Fruit fly (Drosophila melanogaster) whole organism, prepupa: ENCODE measurements around the gene WDR79.
A peak's percentile ranks its signal among the peaks of the same experiment; 100 is the strongest.

ENCODE experiments used
- Blimp-1 ChIP-seq: fragments of 200-800 bp; sonication (Bioruptor generic); optimal IDR thresholded peaks from 3 replicates; lab custom pipeline; 2017; ENCODE audit warnings: missing biosample characterization, missing genetic modification characterization, mild to moderate bottlenecking, moderate library complexity, missing genetic modification reagents
- CG11762 ChIP-seq: fragments of 200-800 bp; sonication (Bioruptor generic); optimal IDR thresholded peaks from 3 replicates; lab custom pipeline; 2016; ENCODE audit warnings: missing biosample characterization, missing genetic modification characterization; ENCODE audit not compliant: insufficient read depth
- CG11902 ChIP-seq: fragments of 200-800 bp; sonication (Bioruptor generic); optimal IDR thresholded peaks from 3 replicates; lab custom pipeline; 2016; ENCODE audit warnings: missing biosample characterization, missing genetic modification characterization
- CG15336 ChIP-seq: fragments of 200-800 bp; sonication (Bioruptor generic); IDR thresholded peaks from 2 replicates; pipeline ENCODE4 v1.3.6; 2022; ENCODE audit warnings: missing biosample characterization, missing genetic modification characterization
- CG3032 ChIP-seq: fragments of 200-800 bp; optimal IDR thresholded peaks from 2 replicates; lab custom pipeline; 2019; ENCODE audit warnings: missing biosample characterization, mild to moderate bottlenecking, missing genetic modification characterization, moderate library complexity
- CG31627 ChIP-seq: fragments of 200-800 bp; sonication (Bioruptor generic); optimal IDR thresholded peaks from 3 replicates; lab custom pipeline; 2016; ENCODE audit warnings: missing biosample characterization, missing genetic modification characterization
- CG32006 ChIP-seq: fragments of 200-800 bp; sonication (Bioruptor generic); optimal IDR thresholded peaks from 3 replicates; lab custom pipeline; 2017; ENCODE audit warnings: missing biosample characterization, mild to moderate bottlenecking, missing genetic modification characterization
- CG4318 ChIP-seq: fragments of 200-800 bp; sonication (Bioruptor generic); optimal IDR thresholded peaks from 3 replicates; lab custom pipeline; 2017; ENCODE audit warnings: missing biosample characterization, mild to moderate bottlenecking, missing genetic modification characterization
- CG6276 ChIP-seq: fragments of 200-800 bp; sonication (Bioruptor generic); optimal IDR thresholded peaks from 2 replicates; lab custom pipeline; 2017; ENCODE audit warnings: missing biosample characterization, mild to moderate bottlenecking, missing genetic modification characterization
- CG6792 ChIP-seq: fragments of 200-800 bp; sonication (Bioruptor generic); optimal IDR thresholded peaks from 3 replicates; lab custom pipeline; 2016; ENCODE audit warnings: missing biosample characterization, missing genetic modification characterization
- CG6854 ChIP-seq: fragments of 200-800 bp; sonication (Bioruptor generic); optimal IDR thresholded peaks from 2 replicates; lab custom pipeline; 2017; ENCODE audit warnings: missing biosample characterization, mild to moderate bottlenecking, missing genetic modification characterization
- CG7368 ChIP-seq: fragments of 200-800 bp; sonication (Bioruptor generic); optimal IDR thresholded peaks from 3 replicates; lab custom pipeline; 2016; ENCODE audit warnings: missing biosample characterization, missing genetic modification characterization
- CG8119 ChIP-seq: fragments of 200-800 bp; sonication (Bioruptor generic); IDR thresholded peaks from 3 replicates; pipeline ENCODE4 v1.3.6; 2022; ENCODE audit warnings: missing biosample characterization, missing genetic modification characterization
- CG8319 ChIP-seq: fragments of 200-800 bp; sonication (Bioruptor generic); optimal IDR thresholded peaks from 3 replicates; lab custom pipeline; 2016; ENCODE audit warnings: missing biosample characterization, missing genetic modification characterization
- CG9139 ChIP-seq: fragments of 200-800 bp; sonication (Bioruptor generic); optimal IDR thresholded peaks from 3 replicates; lab custom pipeline; 2017; ENCODE audit warnings: missing biosample characterization, mild to moderate bottlenecking, missing genetic modification characterization
- Eip78C ChIP-seq: fragments of 200-800 bp; sonication (Bioruptor generic); peaks from one replicate; lab custom pipeline; 2016; ENCODE audit warnings: missing biosample characterization, missing genetic modification characterization
- Ets21C ChIP-seq: fragments of 200-800 bp; sonication (Bioruptor generic); optimal IDR thresholded peaks from 3 replicates; lab custom pipeline; 2016; ENCODE audit warnings: missing biosample characterization, missing genetic modification characterization
- Hr38 ChIP-seq: sonication (Bioruptor generic); optimal IDR thresholded peaks from 2 replicates; lab custom pipeline; 2016; ENCODE audit warnings: missing biosample characterization, missing genetic modification characterization
- Hr39 ChIP-seq: fragments of 200-800 bp; sonication (Bioruptor generic); optimal IDR thresholded peaks from 2 replicates; lab custom pipeline; 2016; ENCODE audit warnings: missing biosample characterization, missing genetic modification characterization
- Hr4 ChIP-seq: fragments of 200-800 bp; sonication (Bioruptor generic); optimal IDR thresholded peaks from 3 replicates; lab custom pipeline; 2016; ENCODE audit warnings: missing biosample characterization, missing genetic modification characterization
- Lpt ChIP-seq: fragments of 200-800 bp; sonication (Bioruptor generic); optimal IDR thresholded peaks from 3 replicates; lab custom pipeline; 2016; ENCODE audit warnings: missing biosample characterization, missing genetic modification characterization
- Met ChIP-seq: fragments of 200-800 bp; sonication (Bioruptor generic); optimal IDR thresholded peaks from 3 replicates; lab custom pipeline; 2016; ENCODE audit warnings: missing biosample characterization, missing genetic modification characterization
- Smox ChIP-seq: fragments of 200-800 bp; sonication (Bioruptor generic); optimal IDR thresholded peaks from 3 replicates; lab custom pipeline; 2016; ENCODE audit warnings: missing biosample characterization, missing genetic modification characterization
- acj6 ChIP-seq: fragments of 200-800 bp; sonication (Bioruptor generic); optimal IDR thresholded peaks from 3 replicates; lab custom pipeline; 2016; ENCODE audit warnings: missing biosample characterization, missing genetic modification characterization
- cyc ChIP-seq: fragments of 200-800 bp; sonication (Bioruptor generic); optimal IDR thresholded peaks from 3 replicates; lab custom pipeline; 2016; ENCODE audit warnings: missing biosample characterization, missing genetic modification characterization
- dsx ChIP-seq: fragments of 200-800 bp; optimal IDR thresholded peaks from 3 replicates; lab custom pipeline; 2019; ENCODE audit warnings: missing biosample characterization, mild to moderate bottlenecking, missing genetic modification characterization, moderate library complexity; ENCODE audit not compliant: poor library complexity, severe bottlenecking
- eg ChIP-seq: fragments of 200-800 bp; sonication (Bioruptor generic); IDR thresholded peaks from 3 replicates; pipeline ENCODE4 v1.3.6; 2022; ENCODE audit warnings: missing biosample characterization, missing genetic modification characterization
- esn ChIP-seq: fragments of 200-800 bp; sonication (Bioruptor generic); optimal IDR thresholded peaks from 2 replicates; lab custom pipeline; 2016; ENCODE audit warnings: missing biosample characterization, mild to moderate bottlenecking, missing genetic modification characterization, moderate library complexity
- fkh ChIP-seq: fragments of 200-800 bp; sonication (Bioruptor generic); optimal IDR thresholded peaks from 3 replicates; lab custom pipeline; 2017; ENCODE audit warnings: missing biosample characterization, mild to moderate bottlenecking, missing genetic modification characterization, moderate library complexity
- lz ChIP-seq: fragments of 200-800 bp; sonication (Bioruptor generic); optimal IDR thresholded peaks from 3 replicates; lab custom pipeline; 2016; ENCODE audit warnings: missing biosample characterization, missing genetic modification characterization
- net ChIP-seq: fragments of 200-800 bp; sonication (Bioruptor generic); optimal IDR thresholded peaks from 3 replicates; lab custom pipeline; 2016; ENCODE audit warnings: missing biosample characterization, missing genetic modification characterization
- salr ChIP-seq, 2 experiments: fragments of 200-800 bp; sonication (Bioruptor generic); optimal IDR thresholded peaks; 3 replicates each; lab custom pipeline; 2016 to 2018; ENCODE audit warnings: missing biosample characterization in 2 of 2, missing genetic modification characterization in 2 of 2, mild to moderate bottlenecking in 1 of 2
- svp ChIP-seq: fragments of 200-800 bp; sonication (Bioruptor generic); peaks from one replicate; lab custom pipeline; 2016; ENCODE audit warnings: missing biosample characterization, missing genetic modification characterization
- topi ChIP-seq: fragments of 200-800 bp; sonication (Bioruptor generic); optimal IDR thresholded peaks from 3 replicates; lab custom pipeline; 2016; ENCODE audit warnings: missing biosample characterization, missing genetic modification characterization
- vri ChIP-seq: fragments of 200-800 bp; sonication (Bioruptor generic); optimal IDR thresholded peaks from 3 replicates; lab custom pipeline; 2016; ENCODE audit warnings: missing biosample characterization, mild to moderate bottlenecking, missing genetic modification characterization

Gene WDR79

dm6 chr2L:6088371-6089365 lies 38.9 kb downstream of the WDR79 start (continued):
- TF ChIP-seq CG31627 = peak; percentile 23
- TF ChIP-seq CG32006 = no peak
- no peak for TF ChIP-seq CG8319 (GFP tag; lab: Kevin White, UChicago)
- TF ChIP-seq CG11902 (GFP tag; lab: Kevin White, UChicago) = no peak
- TF ChIP-seq acj6 (GFP tag; lab: Kevin White, UChicago) = no peak
- TF ChIP-seq net = peak; percentile 14
- TF ChIP-seq CG3032 = no peak
- TF ChIP-seq Hr38 (GFP tag; lab: Kevin White, UChicago) = no peak
- TF ChIP-seq CG15336 (GFP tag; lab: Robert Waterston, UW) = no peak
- peak; percentile 80 for TF ChIP-seq dsx (GFP tag; lab: Kevin White, UChicago)
- no peak for TF ChIP-seq CG4318 (GFP tag; lab: Kevin White, UChicago)
- peak; percentile 17 for TF ChIP-seq topi (GFP tag; lab: Kevin White, UChicago)
- TF ChIP-seq CG6854 = peak; percentile 72
- peak; percentile 98 for TF ChIP-seq Eip78C (GFP tag; lab: Kevin White, UChicago)
- TF ChIP-seq CG9139 (GFP tag; lab: Kevin White, UChicago) = no peak
- peak in 1 of 2 experiments; percentile 35 for TF ChIP-seq salr (GFP tag; optimal IDR thresholded peaks at IDR 0.05; lab: Kevin White, UChicago)

- no peak for TF ChIP-seq acj6 (GFP tag; lab: Kevin White, UChicago)
- no peak for TF ChIP-seq Hr38 (GFP tag; lab: Kevin White, UChicago)
- no peak for TF ChIP-seq eg (GFP tag; lab: Robert Waterston, UW)
- TF ChIP-seq CG6276 (GFP tag; lab: Kevin White, UChicago) = no peak
- TF ChIP-seq Hr4 (GFP tag; lab: Kevin White, UChicago) = no peak
- TF ChIP-seq Met (GFP tag; lab: Kevin White, UChicago) = no peak
- no peak for TF ChIP-seq topi (GFP tag; lab: Kevin White, UChicago)
- TF ChIP-seq esn (GFP tag; lab: Kevin White, UChicago) = no peak
- TF ChIP-seq vri (GFP tag; lab: Kevin White, UChicago) = no peak
- TF ChIP-seq CG6854 = no peak
- no peak for TF ChIP-seq CG7368 (GFP tag; lab: Kevin White, UChicago)
- TF ChIP-seq CG6792 (GFP tag; lab: Kevin White, UChicago) = no peak
- no peak for TF ChIP-seq cyc (GFP tag; lab: Kevin White, UChicago)
- no peak for TF ChIP-seq CG8119
- TF ChIP-seq, all 60 proteins: peak for 0
These were observed 39.9 kb downstream of the WDR79 start for dm6 chr2L:6087685-6088084.

DNA sequence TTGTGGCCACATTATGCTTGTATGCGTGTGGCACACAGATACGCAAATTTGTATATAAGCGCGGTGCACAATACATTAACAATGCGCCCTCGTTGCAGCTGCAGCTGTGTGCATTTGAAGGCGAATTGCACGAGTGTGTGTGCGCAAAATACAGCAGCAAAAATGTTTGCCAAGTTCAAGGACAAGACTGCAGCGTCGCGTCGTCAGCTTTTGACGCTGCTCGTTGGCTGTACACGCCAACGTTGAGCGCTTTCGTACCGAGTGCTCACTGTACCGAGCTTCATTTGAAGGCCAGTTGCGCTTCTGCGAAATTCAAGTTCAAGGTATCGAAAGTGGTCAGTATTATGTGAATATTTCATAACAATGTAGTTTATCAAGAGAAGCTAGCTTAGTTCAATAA lies 40.8 kb downstream of the WDR79 start:
- TF ChIP-seq Met (GFP tag; lab: Kevin White, UChicago) = peak; percentile 66
- TF ChIP-seq Eip78C (GFP tag; lab: Kevin White, UChicago) = peak; percentile 35
- TF ChIP-seq fkh (GFP tag; lab: Kevin White, UChicago) = no peak
- peak; percentile 42 for TF ChIP-seq vri (GFP tag; lab: Kevin White, UChicago)
- TF ChIP-seq CG31627 = peak; percentile 26
- peak; percentile 48 for TF ChIP-seq Hr39 (GFP tag; lab: Kevin White, UChicago)
- TF ChIP-seq Blimp-1 (GFP tag; lab: Kevin White, UChicago) = peak; percentile 65
- TF ChIP-seq Ets21C = no peak
- TF ChIP-seq, all 60 proteins: peak for 6

- TF ChIP-seq Smox (GFP tag; lab: Kevin White, UChicago) = no peak
- peak; percentile 69 for TF ChIP-seq svp (GFP tag; lab: Kevin White, UChicago)
- TF ChIP-seq Lpt (GFP tag; lab: Kevin White, UChicago) = no peak
- TF ChIP-seq fkh (GFP tag; lab: Kevin White, UChicago) = peak; percentile 50
- peak; percentile 68 for TF ChIP-seq vri (GFP tag; lab: Kevin White, UChicago)
- no peak for TF ChIP-seq dsx (GFP tag; lab: Kevin White, UChicago)
- TF ChIP-seq Met (GFP tag; lab: Kevin White, UChicago) = no peak
- no peak for TF ChIP-seq Hr39 (GFP tag; lab: Kevin White, UChicago)
- TF ChIP-seq CG11762 (GFP tag; lab: Kevin White, UChicago) = no peak
- no peak for TF ChIP-seq CG11902 (GFP tag; lab: Kevin White, UChicago)
- no peak for TF ChIP-seq lz (GFP tag; lab: Kevin White, UChicago)
- no peak for TF ChIP-seq Blimp-1 (GFP tag; lab: Kevin White, UChicago)
- TF ChIP-seq CG3032 = no peak
- no peak for TF ChIP-seq salr (GFP tag; optimal IDR thresholded peaks at IDR 0.05; lab: Kevin White, UChicago)
These were observed 41.8 kb downstream of the WDR79 start for dm6 chr2L:6085733-6086317.
